Worm (Caenorhabditis elegans): ENCODE data around the gene trpp-6.

- TF ChIP-seq unc-62 (GFP tag; optimal IDR thresholded peaks at IDR 0.05) (no peak), skn-1 (tag; optimal IDR thresholded peaks at IDR 0.05) (no peak), mdl-1 (tag; optimal IDR thresholded peaks at IDR 0.05) (peak; percentile 46), nhr-11 (tag; optimal IDR thresholded peaks at IDR 0.05) (no peak)
Observed at ce11 chrV:10019934-10020333, 28.2 kb downstream of the trpp-6 start.
